Fruit fly (Drosophila melanogaster) whole organism, embryonic: Measurements from ENCODE around the gene Ctr1A.

Experiments used
- Abd-B ChIP-seq: fragments of 200-800 bp; sonication (Bioruptor generic); optimal IDR thresholded peaks from 2 replicates; lab custom pipeline; 2018; ENCODE audit warnings: missing biosample characterization, mild to moderate bottlenecking, missing genetic modification characterization, moderate library complexity
- Aef1 ChIP-seq: fragments of 200-800 bp; sonication (Bioruptor generic); IDR thresholded peaks from 3 replicates; pipeline ENCODE4 v1.3.6; 2022; ENCODE audit warnings: missing biosample characterization, missing genetic modification characterization
- Bgb ChIP-seq: fragments of 200-800 bp; sonication (Bioruptor generic); IDR thresholded peaks from 2 replicates; pipeline ENCODE4 v1.3.6; 2022; ENCODE audit warnings: missing biosample characterization, missing genetic modification characterization; ENCODE audit not compliant: partially characterized antibody
- Blimp-1 ChIP-seq: fragments of 200-800 bp; sonication (Bioruptor generic); optimal IDR thresholded peaks from 3 replicates; lab custom pipeline; 2018; ENCODE audit warnings: missing biosample characterization, missing genetic modification characterization, mild to moderate bottlenecking, moderate library complexity, missing genetic modification reagents
- CG10979 ChIP-seq: fragments of 200-800 bp; sonication (Bioruptor generic); optimal IDR thresholded peaks from 2 replicates; lab custom pipeline; 2018; ENCODE audit warnings: missing biosample characterization, mild to moderate bottlenecking, missing genetic modification characterization, moderate library complexity
- CG11398 ChIP-seq: fragments of 200-800 bp; sonication (Bioruptor generic); optimal IDR thresholded peaks from 2 replicates; lab custom pipeline; 2016; ENCODE audit warnings: missing biosample characterization, missing genetic modification characterization
- CG11696 ChIP-seq: fragments of 200-800 bp; sonication (Bioruptor generic); IDR thresholded peaks from 2 replicates; pipeline ENCODE4 v1.3.6; 2022; ENCODE audit warnings: missing biosample characterization, missing genetic modification characterization
- CG12104 ChIP-seq: fragments of 200-800 bp; sonication (Bioruptor generic); optimal IDR thresholded peaks from 3 replicates; lab custom pipeline; 2016; ENCODE audit warnings: missing biosample characterization, missing genetic modification characterization
- CG13123 ChIP-seq: fragments of 200-800 bp; sonication (Bioruptor generic); optimal IDR thresholded peaks from 2 replicates; lab custom pipeline; 2016; ENCODE audit warnings: missing biosample characterization, missing genetic modification characterization
- CG14710 ChIP-seq: fragments of 200-800 bp; sonication (Bioruptor generic); optimal IDR thresholded peaks from 3 replicates; lab custom pipeline; 2019; ENCODE audit warnings: missing biosample characterization, mild to moderate bottlenecking, missing genetic modification characterization, moderate library complexity
- CG17186 ChIP-seq: fragments of 200-800 bp; sonication (Bioruptor generic); optimal IDR thresholded peaks from 3 replicates; lab custom pipeline; 2017; ENCODE audit warnings: missing biosample characterization, missing genetic modification reagents, missing genetic modification characterization
- CG2875 ChIP-seq: fragments of 200-800 bp; sonication (Bioruptor generic); optimal IDR thresholded peaks from 2 replicates; lab custom pipeline; 2017; ENCODE audit warnings: missing biosample characterization, mild to moderate bottlenecking, missing genetic modification characterization, missing genetic modification reagents
- CG32532 ChIP-seq: fragments of 200-800 bp; sonication (Bioruptor generic); IDR thresholded peaks from 2 replicates; pipeline ENCODE4 v1.3.6; 2022; ENCODE audit warnings: missing biosample characterization, missing genetic modification characterization
- CG3281 ChIP-seq: fragments of 200-800 bp; sonication (Bioruptor generic); optimal IDR thresholded peaks from 3 replicates; lab custom pipeline; 2017; ENCODE audit warnings: missing biosample characterization, mild to moderate bottlenecking, missing genetic modification characterization
- CG33213 ChIP-seq: fragments of 200-800 bp; sonication (Bioruptor generic); optimal IDR thresholded peaks from 3 replicates; lab custom pipeline; 2016; ENCODE audit warnings: missing biosample characterization, missing genetic modification characterization
- CG3407 ChIP-seq: fragments of 200-800 bp; sonication (Bioruptor generic); optimal IDR thresholded peaks from 2 replicates; lab custom pipeline; 2018; ENCODE audit warnings: missing biosample characterization, mild to moderate bottlenecking, missing genetic modification characterization
- CG7357 ChIP-seq: fragments of 200-800 bp; sonication (Bioruptor generic); IDR thresholded peaks from 3 replicates; pipeline ENCODE4 v1.3.6; 2022; ENCODE audit warnings: missing biosample characterization, missing genetic modification characterization
- CG7963 ChIP-seq: fragments of 200-800 bp; sonication (Bioruptor generic); IDR thresholded peaks from 3 replicates; pipeline ENCODE4 v1.3.6; 2022; ENCODE audit warnings: missing biosample characterization, missing genetic modification characterization; ENCODE audit not compliant: partially characterized antibody
- CG8359 ChIP-seq: fragments of 200-800 bp; sonication (Bioruptor generic); optimal IDR thresholded peaks from 2 replicates; lab custom pipeline; 2017; ENCODE audit warnings: missing biosample characterization, mild to moderate bottlenecking, missing genetic modification characterization, borderline replicate concordance
- E2f1 ChIP-seq: fragments of 200-800 bp; sonication (Bioruptor generic); IDR thresholded peaks from 2 replicates; pipeline ENCODE4 v1.3.6; 2022; ENCODE audit warnings: missing biosample characterization, missing genetic modification characterization
- E2f2 ChIP-seq: fragments of 200-800 bp; sonication (Bioruptor generic); IDR thresholded peaks from 2 replicates; pipeline ENCODE4 v1.3.6; 2022; ENCODE audit warnings: missing biosample characterization, missing genetic modification characterization
- HLH54F ChIP-seq: fragments of 200-800 bp; sonication (Bioruptor generic); optimal IDR thresholded peaks from 3 replicates; lab custom pipeline; 2016; ENCODE audit warnings: missing biosample characterization, missing genetic modification characterization
- Hmx ChIP-seq: fragments of 200-800 bp; sonication (Bioruptor generic); optimal IDR thresholded peaks from 2 replicates; lab custom pipeline; 2016; ENCODE audit warnings: missing biosample characterization, missing genetic modification characterization
- Hr3 ChIP-seq: fragments of 200-800 bp; sonication (Bioruptor generic); optimal IDR thresholded peaks from 3 replicates; lab custom pipeline; 2016; ENCODE audit warnings: missing biosample characterization, missing genetic modification characterization
- NC2α ChIP-seq: fragments of 200-800 bp; sonication (Bioruptor generic); optimal IDR thresholded peaks from 2 replicates; lab custom pipeline; 2016; ENCODE audit warnings: missing biosample characterization, missing genetic modification characterization
- NK7.1 ChIP-seq: fragments of 200-800 bp; sonication (Bioruptor generic); optimal IDR thresholded peaks from 3 replicates; lab custom pipeline; 2016; ENCODE audit warnings: missing biosample characterization, missing genetic modification characterization
- TFAM ChIP-seq: fragments of 200-800 bp; sonication (Bioruptor generic); optimal IDR thresholded peaks from 2 replicates; lab custom pipeline; 2017; ENCODE audit warnings: missing biosample characterization, missing genetic modification characterization, inconsistent platforms
- al ChIP-seq: fragments of 200-800 bp; sonication (Bioruptor generic); IDR thresholded peaks from 2 replicates; pipeline ENCODE4 v1.3.6; 2022; ENCODE audit warnings: missing biosample characterization, missing genetic modification characterization
- aop ChIP-seq: fragments of 200-800 bp; sonication (Bioruptor generic); IDR thresholded peaks from 2 replicates; pipeline ENCODE4 v1.3.6; 2022; ENCODE audit warnings: missing biosample characterization, missing genetic modification characterization
- ap ChIP-seq: fragments of 200-800 bp; sonication (Bioruptor generic); IDR thresholded peaks from 2 replicates; pipeline ENCODE4 v1.3.6; 2022; ENCODE audit warnings: missing biosample characterization, missing genetic modification characterization
- br ChIP-seq: fragments of >200 bp; optimal IDR thresholded peaks from 2 replicates; lab custom pipeline; 2017
- cato ChIP-seq: fragments of 200-800 bp; sonication (Bioruptor generic); optimal IDR thresholded peaks from 2 replicates; lab custom pipeline; 2016; ENCODE audit warnings: missing biosample characterization, missing genetic modification characterization, borderline replicate concordance
- dan ChIP-seq: fragments of 200-800 bp; sonication (Bioruptor generic); IDR thresholded peaks from 2 replicates; pipeline ENCODE4 v1.3.6; 2022; ENCODE audit warnings: missing biosample characterization, missing genetic modification characterization
- dmrt99B ChIP-seq: fragments of 200-800 bp; sonication (Bioruptor generic); optimal IDR thresholded peaks from 2 replicates; lab custom pipeline; 2018; ENCODE audit warnings: missing biosample characterization, mild to moderate bottlenecking, missing genetic modification characterization, moderate library complexity
- emc ChIP-seq: fragments of 200-800 bp; sonication (Bioruptor generic); optimal IDR thresholded peaks from 2 replicates; lab custom pipeline; 2016; ENCODE audit warnings: missing biosample characterization, missing genetic modification characterization
- eyg ChIP-seq: fragments of 200-800 bp; sonication (Bioruptor generic); optimal IDR thresholded peaks from 3 replicates; lab custom pipeline; 2016; ENCODE audit warnings: missing biosample characterization, missing genetic modification characterization
- ham ChIP-seq: fragments of 200-800 bp; sonication (Bioruptor generic); IDR thresholded peaks from 2 replicates; pipeline ENCODE4 v1.3.6; 2022; ENCODE audit warnings: missing biosample characterization, missing genetic modification characterization
- hbn ChIP-seq: fragments of 200-800 bp; sonication (Bioruptor generic); IDR thresholded peaks from 2 replicates; pipeline ENCODE4 v1.3.6; 2022; ENCODE audit warnings: missing biosample characterization, missing genetic modification characterization; ENCODE audit not compliant: partially characterized antibody
- ind ChIP-seq: fragments of 200-800 bp; sonication (Bioruptor generic); optimal IDR thresholded peaks from 3 replicates; lab custom pipeline; 2016; ENCODE audit warnings: missing biosample characterization, missing genetic modification characterization
- jigr1 ChIP-seq: fragments of 200-800 bp; sonication (Bioruptor generic); IDR thresholded peaks from 3 replicates; pipeline ENCODE4 v1.3.6; 2022; ENCODE audit warnings: missing biosample characterization, missing genetic modification characterization
- lilli ChIP-seq: fragments of 200-800 bp; sonication (Bioruptor generic); optimal IDR thresholded peaks from 3 replicates; lab custom pipeline; 2016; ENCODE audit warnings: missing biosample characterization, missing genetic modification characterization
- mld ChIP-seq: fragments of 200-800 bp; sonication (Bioruptor generic); IDR thresholded peaks from 3 replicates; pipeline ENCODE4 v1.3.6; 2022; ENCODE audit warnings: missing biosample characterization, missing genetic modification characterization; ENCODE audit not compliant: partially characterized antibody
- nerfin-2 ChIP-seq: fragments of 200-800 bp; sonication (Bioruptor generic); IDR thresholded peaks from 2 replicates; pipeline ENCODE4 v1.3.6; 2022; ENCODE audit warnings: missing biosample characterization, missing genetic modification characterization; ENCODE audit not compliant: partially characterized antibody
- nmo ChIP-seq: fragments of 200-800 bp; sonication (Bioruptor generic); optimal IDR thresholded peaks from 2 replicates; lab custom pipeline; 2018; ENCODE audit warnings: missing biosample characterization, mild to moderate bottlenecking, missing genetic modification characterization, moderate library complexity
- otp ChIP-seq: fragments of 200-800 bp; sonication (Bioruptor generic); IDR thresholded peaks from 3 replicates; pipeline ENCODE4, ENCODE4 v1.3.6; 2022; ENCODE audit warnings: missing biosample characterization, missing genetic modification characterization
- peb ChIP-seq: fragments of 200-800 bp; sonication (Bioruptor generic); IDR thresholded peaks from 2 replicates; pipeline ENCODE4 v1.3.6; 2022; ENCODE audit warnings: missing biosample characterization, missing genetic modification characterization
- pho ChIP-seq: fragments of 200-800 bp; sonication (Bioruptor generic); optimal IDR thresholded peaks from 2 replicates; lab custom pipeline; 2016; ENCODE audit warnings: missing biosample characterization, missing genetic modification characterization
- sd ChIP-seq: fragments of 200-800 bp; sonication (Bioruptor generic); optimal IDR thresholded peaks from 3 replicates; lab custom pipeline; 2018; ENCODE audit warnings: missing biosample characterization, mild to moderate bottlenecking, missing genetic modification characterization, moderate library complexity
- sens-2 ChIP-seq: fragments of 200-800 bp; sonication (Bioruptor generic); IDR thresholded peaks from 2 replicates; pipeline ENCODE4 v1.3.6; 2022; ENCODE audit warnings: missing biosample characterization, missing genetic modification characterization
- slou ChIP-seq: fragments of 200-800 bp; sonication (Bioruptor generic); optimal IDR thresholded peaks from 3 replicates; lab custom pipeline; 2016; ENCODE audit warnings: missing biosample characterization, missing genetic modification characterization
- tin ChIP-seq: fragments of 200-800 bp; sonication (Bioruptor generic); optimal IDR thresholded peaks from 3 replicates; lab custom pipeline; 2016; ENCODE audit warnings: missing biosample characterization, missing genetic modification characterization

Gene Ctr1A

dm6 chrX:6711295-6711694 lies 49.8 kb downstream of the Ctr1A start (continued):
- TF ChIP-seq pho (GFP tag; lab: Kevin White, UChicago) (peak; percentile 80), CG2875 (peak; percentile 79), CG14710 (peak; percentile 69), CG10979 (tag; lab: Kevin White, UChicago) (peak; percentile 83), CG11696 (GFP tag; lab: Robert Waterston, UW) (peak; percentile 23; the same call in 1 of the 2 replicates), emc (peak; percentile 43), tin (GFP tag; lab: Kevin White, UChicago) (peak; percentile 66), cato (GFP tag; lab: Kevin White, UChicago) (peak; percentile 49), HLH54F (peak; percentile 73), CG3281 (GFP tag; lab: Kevin White, UChicago) (peak; percentile 81), otp (GFP tag; lab: Robert Waterston, UW) (0 out of 3 replicates have a peak, but pooled peaks have one; percentile 56), CG12104 (GFP tag; lab: Kevin White, UChicago) (peak; percentile 53), CG33213 (peak; percentile 65), hbn (GFP tag; lab: Robert Waterston, UW) (no peak), br (lab: Kevin White, UChicago) (no peak), Aef1 (GFP tag; lab: Robert Waterston, UW) (peak; percentile 41; the same call in 1 of the 3 replicates), slou (GFP tag; lab: Kevin White, UChicago) (peak; percentile 61), sd (tag; lab: Kevin White, UChicago) (peak; percentile 9), CG11398 (peak; percentile 65), sens-2 (GFP tag; lab: Robert Waterston, UW) (no peak), lilli (GFP tag; lab: Kevin White, UChicago) (peak; percentile 78), E2f1 (GFP tag; lab: Robert Waterston, UW) (peak; percentile 71), mld (GFP tag; lab: Robert Waterston, UW) (no peak), CG8359 (GFP tag; lab: Kevin White, UChicago) (peak; percentile 57), NK7.1 (GFP tag; lab: Kevin White, UChicago) (peak; percentile 61), CG3407 (GFP tag; lab: Kevin White, UChicago) (peak; percentile 55), CG7963 (GFP tag; lab: Robert Waterston, UW) (no peak), CG17186 (GFP tag; lab: Kevin White, UChicago) (peak; percentile 43), ind (GFP tag; lab: Kevin White, UChicago) (peak; percentile 80), ham (GFP tag; lab: Robert Waterston, UW) (no peak), al (GFP tag; lab: Robert Waterston, UW) (peak; percentile 39; the same call in 1 of the 2 replicates), jigr1 (GFP tag; lab: Robert Waterston, UW) (peak; percentile 25; the same call in 1 of the 3 replicates), nerfin-2 (GFP tag; lab: Robert Waterston, UW) (no peak), dan (GFP tag; lab: Robert Waterston, UW) (no peak), CG7357 (GFP tag; lab: Robert Waterston, UW) (peak; percentile 30; the same call in 1 of the 3 replicates), eyg (GFP tag; lab: Kevin White, UChicago) (peak; percentile 69), Blimp-1 (peak; percentile 80), E2f2 (peak; percentile 61), ap (GFP tag; lab: Robert Waterston, UW) (peak; percentile 59; the same call in 1 of the 2 replicates), Hmx (GFP tag; lab: Kevin White, UChicago) (peak; percentile 5), dmrt99B (tag; lab: Kevin White, UChicago) (peak; percentile 87), TFAM (GFP tag; lab: Kevin White, UChicago) (peak; percentile 24), CG32532 (GFP tag; lab: Robert Waterston, UW) (peak; percentile 79), Hr3 (GFP tag; lab: Kevin White, UChicago) (peak; percentile 68), Bgb (no peak), aop (GFP tag; lab: Robert Waterston, UW) (no peak), CG13123 (GFP tag; lab: Kevin White, UChicago) (peak; percentile 57), NC2α (GFP tag; lab: Kevin White, UChicago) (peak; percentile 47), peb (GFP tag; lab: Robert Waterston, UW) (peak; percentile 27; the same call in 1 of the 2 replicates), Abd-B (GFP tag; lab: Kevin White, UChicago) (peak; percentile 70), nmo (GFP tag; lab: Kevin White, UChicago) (peak; percentile 84)
